Worm (Caenorhabditis elegans): ENCODE data around the gene picd-1.

Gene picd-1

DNA sequence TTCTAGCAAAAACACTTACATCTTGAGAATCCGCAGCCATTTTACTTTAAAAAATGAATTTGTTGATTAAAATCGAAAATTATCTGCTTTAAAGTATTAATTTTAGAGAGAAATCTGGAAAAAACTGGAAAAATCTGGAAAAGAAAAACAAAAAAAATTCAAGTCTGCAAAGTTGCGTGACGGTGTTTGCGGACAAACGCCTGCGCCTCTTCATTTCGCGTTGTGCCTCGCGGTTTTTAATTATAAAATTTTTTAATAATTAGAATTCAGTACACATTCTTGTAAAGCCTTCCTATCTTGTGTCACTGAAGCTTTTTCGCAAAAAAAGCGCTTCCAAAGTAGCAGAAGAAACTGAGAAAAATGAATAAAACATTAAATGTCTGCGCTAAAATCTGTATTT is 22.0 kb downstream of the picd-1 start, which contains the start of gene W03F9.1 (continued):
- TF ChIP-seq pha-4 (tag; optimal IDR thresholded peaks at IDR 0.05) (no peak), bed-2 (GFP tag; IDR thresholded peaks at IDR 0.05) (no peak), K12H6.12 (tag; optimal IDR thresholded peaks at IDR 0.05) (no peak), nfya-1 (tag; optimal IDR thresholded peaks at IDR 0.05; ENCODE audit: borderline replicate concordance, insufficient read depth) (no peak), F10E7.11 (tag; optimal IDR thresholded peaks at IDR 0.05) (no peak), hsf-1 (GFP tag; IDR thresholded peaks at IDR 0.05) (peak; percentile 98), B0336.3 (GFP tag; IDR thresholded peaks at IDR 0.05) (peak; percentile 48; the same call in 1 of the 2 replicates), sdz-38 (tag; optimal IDR thresholded peaks at IDR 0.05) (no peak), cebp-2 (GFP tag; IDR thresholded peaks at IDR 0.05) (no peak), aptf-3 (GFP tag; IDR thresholded peaks at IDR 0.05) (no peak), mel-28 (tag; optimal IDR thresholded peaks at IDR 0.05; ENCODE audit: borderline replicate concordance) (no peak), hmg-20 (GFP tag; IDR thresholded peaks at IDR 0.05) (no peak), tlf-1 (GFP tag; optimal IDR thresholded peaks at IDR 0.05) (peak; percentile 48), nfyb-1 (GFP tag; IDR thresholded peaks at IDR 0.05) (no peak), madf-10 (tag; optimal IDR thresholded peaks at IDR 0.05) (no peak), snpc-4 (GFP tag; optimal IDR thresholded peaks at IDR 0.05) (no peak), snpc-4 (tag; optimal IDR thresholded peaks at IDR 0.05) (peak in 2 of 4 experiments; percentile 42 to 58), tbp1 (GFP tag; optimal IDR thresholded peaks at IDR 0.05) (peak; percentile 40), fkh-3 (tag; optimal IDR thresholded peaks at IDR 0.05) (no peak), B0261.1 (tag; optimal IDR thresholded peaks at IDR 0.05) (no peak), repo-1 (tag; optimal IDR thresholded peaks at IDR 0.05) (no peak), Y79H2A.3 (GFP tag; conservative IDR thresholded peaks at IDR 0.05) (no peak), snpc-1.1 (tag; optimal IDR thresholded peaks at IDR 0.05; ENCODE audit: insufficient read depth) (peak; percentile 30), F57C9.4 (tag; optimal IDR thresholded peaks at IDR 0.05) (no peak), let-526 (GFP tag; IDR thresholded peaks at IDR 0.05) (no peak), Y53G8AR.9 (GFP tag; conservative IDR thresholded peaks at IDR 0.05) (peak; percentile 73), D2030.7 (GFP tag; IDR thresholded peaks at IDR 0.05) (peak; percentile 88), ccch-3 (GFP tag; optimal IDR thresholded peaks at IDR 0.05) (no peak), ztf-3 (GFP tag; optimal IDR thresholded peaks at IDR 0.05) (no peak), lin-26 (GFP tag; IDR thresholded peaks at IDR 0.05) (no peak), snpc-1.3 (tag; optimal IDR thresholded peaks at IDR 0.05; ENCODE audit: insufficient read depth) (peak; percentile 80), F39B2.1 (GFP tag; IDR thresholded peaks at IDR 0.05) (no peak), lin-54 (GFP tag; optimal IDR thresholded peaks at IDR 0.05) (peak; percentile 75), ceh-91 (GFP tag; IDR thresholded peaks at IDR 0.05) (0 out of 2 replicates have a peak, but pooled peaks have one; percentile 13), nhr-120 (GFP tag; IDR thresholded peaks at IDR 0.05) (no peak), F57A8.1 (GFP tag; optimal IDR thresholded peaks at IDR 0.05) (no peak), tbx-9 (tag; optimal IDR thresholded peaks at IDR 0.05; ENCODE audit: borderline replicate concordance) (no peak), B0035.1 (tag; optimal IDR thresholded peaks at IDR 0.05) (no peak), egl-44 (GFP tag; IDR thresholded peaks at IDR 0.05) (no peak), lir-1 (GFP tag; conservative IDR thresholded peaks at IDR 0.05) (0 out of 2 replicates have a peak, but pooled peaks have one; percentile 23), dpl-1 (GFP tag; optimal IDR thresholded peaks at IDR 0.05) (peak; percentile 3), F52B5.7 (tag; optimal IDR thresholded peaks at IDR 0.05) (no peak), cebp-1 (GFP tag; IDR thresholded peaks at IDR 0.05) (no peak), cebp-1 (tag; optimal IDR thresholded peaks at IDR 0.05) (peak; percentile 50), lsl-1 (GFP tag; optimal IDR thresholded peaks at IDR 0.05) (peak; percentile 68), F49E8.2 (tag; optimal IDR thresholded peaks at IDR 0.05; ENCODE audit: insufficient read depth) (no peak), die-1 (tag; optimal IDR thresholded peaks at IDR 0.05) (no peak), nhr-80 (tag; optimal IDR thresholded peaks at IDR 0.05) (no peak), attf-6 (GFP tag; IDR thresholded peaks at IDR 0.05) (no peak)
